Worm (Caenorhabditis elegans): ENCODE data around the gene C14A11.5.
A peak's percentile ranks its signal among the peaks of the same experiment; 100 is the strongest.

DNA sequence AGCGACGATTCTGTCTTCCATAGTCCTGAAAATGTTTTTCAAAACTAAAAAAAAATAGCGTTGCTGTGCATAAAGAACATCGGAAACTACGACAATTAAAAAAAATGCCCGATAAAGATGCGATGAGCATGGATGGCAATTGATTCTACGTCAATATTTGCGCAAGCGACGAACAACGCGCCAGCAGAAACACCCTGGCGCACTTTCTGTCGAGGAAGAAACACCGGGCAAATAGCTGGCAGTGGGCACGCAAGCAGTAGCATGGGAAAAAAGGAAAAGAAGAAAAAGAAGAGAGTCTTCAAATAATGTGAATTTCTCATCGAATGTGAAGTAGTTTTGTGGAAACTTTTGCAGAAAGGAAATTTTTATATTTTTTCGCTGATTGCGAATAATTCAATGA lies 2.3 kb upstream of the C14A11.5 start, which contains the start of gene C14A11.9:
- TF ChIP-seq med-1 (GFP tag; optimal IDR thresholded peaks at IDR 0.05; ENCODE audit: insufficient read depth): peak; percentile 47
- TF ChIP-seq ref-1 (GFP tag; conservative IDR thresholded peaks at IDR 0.05): no peak
- TF ChIP-seq ztf-29 (GFP tag; IDR thresholded peaks at IDR 0.05): 0 out of 2 replicates have a peak, but pooled peaks have one; percentile 20
- peak; percentile 80 for TF ChIP-seq ztf-23 (GFP tag; IDR thresholded peaks at IDR 0.05)
- peak; percentile 66 for TF ChIP-seq flt-1 (GFP tag; IDR thresholded peaks at IDR 0.05)
- TF ChIP-seq cog-1 (tag; optimal IDR thresholded peaks at IDR 0.05): peak; percentile 72

Measured in whole organism, midembryonic.